Worm (Caenorhabditis elegans): ENCODE data around the gene C28F5.1.

C28F5.1 gene

DNA sequence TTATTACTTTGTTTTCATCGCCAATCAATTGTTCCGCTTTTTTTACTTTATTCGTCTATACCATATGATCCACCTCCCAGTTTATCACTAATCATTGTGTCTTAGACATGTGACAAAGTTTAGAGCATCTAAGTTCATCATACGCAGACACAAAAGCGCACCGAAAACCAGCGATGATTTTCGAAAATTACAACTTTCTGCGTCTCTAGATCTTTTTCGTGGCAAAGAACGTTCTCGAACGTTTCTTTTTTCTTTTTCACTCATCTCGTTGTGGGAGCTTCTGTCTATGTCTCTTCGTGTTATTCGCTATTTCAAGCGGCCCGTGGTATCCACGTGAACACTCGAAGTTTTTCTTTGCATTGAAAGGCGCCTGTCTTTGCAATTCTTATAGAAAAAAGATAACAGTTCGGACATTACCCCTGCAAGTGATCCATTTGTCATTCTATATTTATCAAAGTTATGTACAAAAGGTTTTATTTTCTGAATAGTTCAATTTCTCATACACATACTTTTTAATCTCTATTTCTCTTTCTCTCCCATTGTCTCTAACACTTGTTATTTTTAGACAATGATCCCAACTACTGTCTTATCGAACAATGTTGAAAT lies 24.1 kb downstream of the C28F5.1 start, which contains the start of gene ZK1290.5:
Gene ZK1290.5 (plus strand): TSS at position 566 of the 606 bp plus-strand sequence.
- TF ChIP-seq egl-5 (tag; optimal IDR thresholded peaks at IDR 0.05) (peak; percentile 51), ama-1 (optimal IDR thresholded peaks at IDR 0.05) (no peak), egl-27 (tag; optimal IDR thresholded peaks at IDR 0.05) (peak; percentile 77), fos-1 (tag; optimal IDR thresholded peaks at IDR 0.05) (peak; percentile 60), nhr-77 (tag; optimal IDR thresholded peaks at IDR 0.05) (no peak), pha-4 (tag; optimal IDR thresholded peaks at IDR 0.05) (peak; percentile 84), elt-3 (tag; optimal IDR thresholded peaks at IDR 0.05) (peak; percentile 1 to 61 (median 49)), elt-2 (tag; optimal IDR thresholded peaks at IDR 0.05) (peak; percentile 94), ztf-11 (tag; optimal IDR thresholded peaks at IDR 0.05) (no peak), nfya-1 (tag; optimal IDR thresholded peaks at IDR 0.05; ENCODE audit: insufficient read depth) (peak; percentile 87), nhr-237 (tag; optimal IDR thresholded peaks at IDR 0.05) (no peak), ZK546.5 (tag; optimal IDR thresholded peaks at IDR 0.05) (no peak), tbx-2 (tag; optimal IDR thresholded peaks at IDR 0.05) (peak; percentile 62), nhr-12 (tag; optimal IDR thresholded peaks at IDR 0.05) (no peak), nhr-28 (tag; optimal IDR thresholded peaks at IDR 0.05) (no peak), nhr-11 (tag; optimal IDR thresholded peaks at IDR 0.05) (peak; percentile 80), nhr-67 (tag; optimal IDR thresholded peaks at IDR 0.05) (no peak), lin-15B (tag; optimal IDR thresholded peaks at IDR 0.05) (peak; percentile 58), zag-1 (tag; optimal IDR thresholded peaks at IDR 0.05) (no peak), pqm-1 (tag; optimal IDR thresholded peaks at IDR 0.05) (peak; percentile 73), ceh-16 (tag; optimal IDR thresholded peaks at IDR 0.05) (no peak), snpc-4 (tag; optimal IDR thresholded peaks at IDR 0.05) (peak; percentile 35), mml-1 (tag; optimal IDR thresholded peaks at IDR 0.05) (peak; percentile 75), aly-2 (tag; optimal IDR thresholded peaks at IDR 0.05) (no peak), ceh-28 (tag; optimal IDR thresholded peaks at IDR 0.05) (peak; percentile 60), nhr-23 (tag; optimal IDR thresholded peaks at IDR 0.05) (peak; percentile 92), R02D3.7 (tag; optimal IDR thresholded peaks at IDR 0.05) (no peak), nhr-25 (tag; optimal IDR thresholded peaks at IDR 0.05) (peak; percentile 86), ztf-4 (tag; optimal IDR thresholded peaks at IDR 0.05) (peak; percentile 35), nhr-76 (tag; optimal IDR thresholded peaks at IDR 0.05) (no peak), nhr-43 (tag; optimal IDR thresholded peaks at IDR 0.05; ENCODE audit: poor library complexity, severe bottlenecking) (peak; percentile 91), fkh-10 (GFP tag; optimal IDR thresholded peaks at IDR 0.05) (no peak), unc-62 (GFP tag; optimal IDR thresholded peaks at IDR 0.05) (peak; percentile 34), ceh-9 (tag; optimal IDR thresholded peaks at IDR 0.05) (no peak), daf-12 (tag; optimal IDR thresholded peaks at IDR 0.05) (no peak), hmg-11 (tag; optimal IDR thresholded peaks at IDR 0.05) (no peak), eor-1 (tag; optimal IDR thresholded peaks at IDR 0.05) (no peak), elt-1 (tag; optimal IDR thresholded peaks at IDR 0.05) (peak; percentile 20), fkh-2 (tag; optimal IDR thresholded peaks at IDR 0.05) (no peak), ceh-82 (tag; optimal IDR thresholded peaks at IDR 0.05) (no peak), lin-39 (tag; optimal IDR thresholded peaks at IDR 0.05) (peak; percentile 67), jun-1 (tag; optimal IDR thresholded peaks at IDR 0.05) (peak; percentile 93), mdl-1 (tag; optimal IDR thresholded peaks at IDR 0.05) (peak; percentile 53), unc-39 (tag; optimal IDR thresholded peaks at IDR 0.05) (no peak), lsy-12 (tag; optimal IDR thresholded peaks at IDR 0.05) (peak; percentile 84), skn-1 (tag; optimal IDR thresholded peaks at IDR 0.05) (peak; percentile 71), sea-2 (GFP tag; optimal IDR thresholded peaks at IDR 0.05) (no peak)

All from whole organism, L3 larva.